Worm (Caenorhabditis elegans): Measurements from ENCODE around the gene ubc-15.

ubc-15 gene

DNA sequence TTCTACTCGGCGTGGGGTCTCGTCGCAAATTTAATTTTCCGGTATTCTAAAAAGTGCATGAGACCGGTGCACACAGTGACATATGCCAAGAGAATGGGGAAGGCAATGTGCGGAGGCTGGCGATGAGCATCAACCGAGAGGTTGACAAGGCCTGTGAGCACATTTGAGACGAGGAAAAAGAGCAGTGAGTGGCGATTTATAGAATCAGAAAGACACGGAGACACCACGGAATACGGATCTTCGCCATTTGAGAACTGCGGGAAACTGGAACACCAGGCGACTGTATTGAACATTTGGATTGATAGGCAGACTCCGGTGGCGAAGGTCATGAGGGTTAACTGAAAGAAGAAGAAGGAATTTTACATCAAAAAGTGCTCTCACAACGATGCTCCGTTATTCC lies 34.5 kb downstream of the ubc-15 start:
- TF ChIP-seq odd-2 (tag; optimal IDR thresholded peaks at IDR 0.05) (no peak), zip-5 (tag; optimal IDR thresholded peaks at IDR 0.05) (no peak), hlh-30 (tag; optimal IDR thresholded peaks at IDR 0.05; ENCODE audit: insufficient read depth) (no peak), fkh-10 (GFP tag; optimal IDR thresholded peaks at IDR 0.05) (no peak), fkh-6 (tag; optimal IDR thresholded peaks at IDR 0.05) (no peak), lim-6 (tag; optimal IDR thresholded peaks at IDR 0.05) (no peak), sdc-2 (tag; optimal IDR thresholded peaks at IDR 0.05) (no peak), unc-3 (GFP tag; conservative IDR thresholded peaks at IDR 0.05) (no peak), unc-3 (tag; optimal IDR thresholded peaks at IDR 0.05) (no peak), rnt-1 (tag; optimal IDR thresholded peaks at IDR 0.05) (no peak), ceh-18 (tag; optimal IDR thresholded peaks at IDR 0.05) (no peak), che-1 (tag; optimal IDR thresholded peaks at IDR 0.05) (no peak), ets-4 (tag; optimal IDR thresholded peaks at IDR 0.05) (no peak), pha-2 (tag; optimal IDR thresholded peaks at IDR 0.05) (no peak), ceh-45 (GFP tag; IDR thresholded peaks at IDR 0.05) (no peak), gmeb-2 (tag; optimal IDR thresholded peaks at IDR 0.05) (no peak)

- TF ChIP-seq syd-9 (tag; optimal IDR thresholded peaks at IDR 0.05) (no peak), F13H6.1 (tag; optimal IDR thresholded peaks at IDR 0.05) (no peak), odd-2 (tag; optimal IDR thresholded peaks at IDR 0.05) (no peak), ama-1 (optimal IDR thresholded peaks at IDR 0.05) (no peak), rnt-1 (tag; optimal IDR thresholded peaks at IDR 0.05) (no peak), ceh-18 (tag; optimal IDR thresholded peaks at IDR 0.05) (no peak), pax-1 (tag; optimal IDR thresholded peaks at IDR 0.05) (no peak), ceh-45 (GFP tag; IDR thresholded peaks at IDR 0.05) (no peak), ceh-14 (tag; optimal IDR thresholded peaks at IDR 0.05) (no peak), ref-2 (tag; optimal IDR thresholded peaks at IDR 0.05) (no peak), npax-4 (tag; optimal IDR thresholded peaks at IDR 0.05) (no peak)
Measured at ce11 chrII:2874801-2875200, 38.6 kb downstream of the ubc-15 start, which contains the start of gene Y110A2AL.1. Y110A2AL.1 (plus strand) TSS chrII:2875101.

DNA sequence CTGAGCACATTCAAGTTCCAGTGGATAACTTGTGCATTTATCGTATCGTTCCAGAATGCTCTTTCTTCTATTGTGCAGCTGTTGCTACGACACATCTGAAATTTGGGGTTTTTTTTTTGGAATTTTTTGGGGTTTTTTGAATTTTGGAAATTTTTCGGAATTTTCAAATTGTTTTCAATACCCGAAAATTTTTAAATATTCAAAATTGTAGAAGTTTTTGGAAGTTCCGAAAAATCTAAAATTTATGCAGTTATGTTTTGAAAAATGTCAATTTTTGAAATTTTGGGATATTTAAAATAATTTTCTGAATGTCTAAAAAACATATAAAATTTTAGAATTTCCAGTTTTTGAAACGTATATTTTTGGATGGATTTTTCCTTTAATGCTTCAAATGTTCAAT lies 41.6 kb downstream of the ubc-15 start, which contains the start of gene Y110A2AL.10:
Gene Y110A2AL.10, minus strand, starts transcription at position 101 of the 400 bp plus-strand sequence.
- no peak for TF ChIP-seq zip-5 (tag; optimal IDR thresholded peaks at IDR 0.05)
- TF ChIP-seq pqm-1 (tag; optimal IDR thresholded peaks at IDR 0.05): no peak
- TF ChIP-seq hlh-13 (GFP tag; optimal IDR thresholded peaks at IDR 0.05): no peak

DNA sequence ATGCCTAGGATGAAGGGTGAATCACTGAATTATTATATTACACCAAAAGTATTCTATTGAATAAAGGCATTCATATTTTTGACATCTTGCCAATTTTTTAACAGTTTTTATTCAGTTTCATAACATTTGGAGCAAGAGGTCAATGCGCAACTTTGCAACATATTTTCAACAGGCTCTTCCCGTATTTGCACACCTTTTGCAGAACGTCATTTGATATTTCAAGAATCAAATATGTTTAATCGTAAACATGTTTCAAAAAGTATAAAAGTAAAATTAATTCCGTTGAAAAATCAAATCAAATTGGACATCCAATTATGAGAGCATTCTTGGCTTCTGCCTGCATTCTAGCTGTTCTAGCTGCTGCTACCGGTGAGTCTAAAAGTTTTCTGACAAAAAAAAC lies 45.7 kb downstream of the ubc-15 start, which contains the start of gene Y110A2AL.2:
Gene Y110A2AL.2, plus strand, starts transcription at position 301 of the 400 bp plus-strand sequence.
- TF ChIP-seq ceh-45 (GFP tag; IDR thresholded peaks at IDR 0.05) (no peak), ceh-48 (tag; optimal IDR thresholded peaks at IDR 0.05) (no peak), fkh-10 (GFP tag; optimal IDR thresholded peaks at IDR 0.05) (no peak), ceh-34 (tag; optimal IDR thresholded peaks at IDR 0.05) (no peak), dve-1 (tag; optimal IDR thresholded peaks at IDR 0.05) (no peak), Y22D7AL.16 (tag; optimal IDR thresholded peaks at IDR 0.05) (no peak), rnt-1 (tag; optimal IDR thresholded peaks at IDR 0.05) (no peak), fax-1 (tag; optimal IDR thresholded peaks at IDR 0.05) (no peak), sox-4 (tag; optimal IDR thresholded peaks at IDR 0.05) (no peak), ceh-2 (tag; optimal IDR thresholded peaks at IDR 0.05) (no peak), hlh-8 (tag; optimal IDR thresholded peaks at IDR 0.05) (no peak), fkh-6 (tag; optimal IDR thresholded peaks at IDR 0.05) (no peak)

DNA sequence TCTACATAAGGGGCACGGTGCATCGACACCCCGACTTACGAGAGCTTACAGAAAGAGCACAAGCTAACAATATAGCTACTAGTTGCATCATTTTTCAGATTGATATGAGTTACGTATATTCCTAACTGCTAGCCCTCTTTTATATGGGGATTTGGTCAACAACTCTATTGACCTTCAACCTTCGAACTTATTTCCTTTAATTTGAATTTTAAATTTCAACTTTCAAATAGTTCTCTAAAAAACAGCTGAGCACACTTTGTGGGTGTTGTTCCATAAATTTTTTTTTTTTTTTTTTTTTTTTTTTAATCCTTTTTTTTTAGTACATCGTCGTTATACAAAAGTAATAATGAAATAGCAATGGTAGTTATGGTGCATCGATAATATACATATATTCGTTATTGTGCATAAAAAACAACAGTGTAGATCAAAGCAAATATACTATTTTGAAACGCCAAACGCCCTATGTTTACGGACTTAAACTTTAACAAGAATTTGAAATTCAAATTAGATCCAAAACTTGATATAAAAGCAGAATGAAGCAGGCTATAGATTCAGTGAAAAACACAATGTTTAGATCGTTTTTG lies 46.8 kb downstream of the ubc-15 start, which contains the start of the genes Y110A2AL.9 and Y110A2AL.3:
Gene Y110A2AL.9, minus strand, starts transcription at position 101 of the 584 bp plus-strand sequence.
Gene Y110A2AL.3, plus strand, starts transcription at position 534 of the 584 bp plus-strand sequence.
- no peak for TF ChIP-seq ahr-1 (tag; optimal IDR thresholded peaks at IDR 0.05)
